Fruit fly (Drosophila melanogaster) ovary, adult (tissue): ENCODE data around the gene CG46462.

Source experiments
- CG17801 ChIP-seq: fragments of 200-800 bp; optimal IDR thresholded peaks from 2 replicates; lab custom pipeline; 2019; ENCODE audit warnings: missing biosample characterization, mild to moderate bottlenecking, missing genetic modification characterization, moderate library complexity; ENCODE audit not compliant: partially characterized antibody

CG46462 gene

dm6 chr3L:19928435-19929011 lies 3.0 kb upstream of the CG46462 start, which contains the start of the genes CG8004 and RhoGDI:
TSS of gene CG8004 (minus strand) at chr3L:19928508.
TSS of gene RhoGDI (plus strand) at chr3L:19928743.
- no peak for TF ChIP-seq CG17801 (GFP tag; lab: Kevin White, UChicago)

dm6 chr3L:19929051-19929718 lies 2.3 kb upstream of the CG46462 start:
- TF ChIP-seq CG17801 (GFP tag; lab: Kevin White, UChicago) = no peak

dm6 chr3L:19929719-19930334 lies 1.7 kb upstream of the CG46462 start:
- TF ChIP-seq CG17801 (GFP tag; lab: Kevin White, UChicago) = no peak

dm6 chr3L:19932917-19933316 lies 1.4 kb downstream of the CG46462 start:
- peak; percentile 54 for TF ChIP-seq CG17801 (GFP tag; lab: Kevin White, UChicago)

- peak; percentile 6 for TF ChIP-seq CG17801 (GFP tag; lab: Kevin White, UChicago)
Measured at dm6 chr3L:19939024-19939423, 7.5 kb downstream of the CG46462 start, which contains the start of gene Ac76E. TSS of gene Ac76E (plus strand) at chr3L:19939287.

- no peak for TF ChIP-seq CG17801 (GFP tag; lab: Kevin White, UChicago)
Measured at dm6 chr3L:19940349-19940748, 8.9 kb downstream of the CG46462 start.

- no peak for TF ChIP-seq CG17801 (GFP tag; lab: Kevin White, UChicago)
Measured at dm6 chr3L:19941162-19941561, 9.7 kb downstream of the CG46462 start.

dm6 chr3L:19945469-19945868 lies 14.0 kb downstream of the CG46462 start:
- TF ChIP-seq CG17801 (GFP tag; lab: Kevin White, UChicago) = no peak

- TF ChIP-seq CG17801 (GFP tag; lab: Kevin White, UChicago) = no peak
Measured at dm6 chr3L:19951035-19951434, 19.5 kb downstream of the CG46462 start, which contains the start of gene CG32219. TSS of gene CG32219 (minus strand) at chr3L:19951135.

- no peak for TF ChIP-seq CG17801 (GFP tag; lab: Kevin White, UChicago)
Measured at dm6 chr3L:19951868-19952267, 20.4 kb downstream of the CG46462 start, which contains the start of gene CG34258. TSS of gene CG34258 (minus strand) at chr3L:19951968.

dm6 chr3L:19952690-19953089 lies 21.2 kb downstream of the CG46462 start, which contains the start of gene CG33710:
TSS of gene CG33710 (minus strand) at chr3L:19952790.
- no peak for TF ChIP-seq CG17801 (GFP tag; lab: Kevin White, UChicago)

dm6 chr3L:19953612-19954011 lies 22.1 kb downstream of the CG46462 start, which contains the start of gene CG42655:
TSS of gene CG42655 (minus strand) at chr3L:19953712.
- no peak for TF ChIP-seq CG17801 (GFP tag; lab: Kevin White, UChicago)

dm6 chr3L:19954426-19954825 lies 22.9 kb downstream of the CG46462 start, which contains the start of gene CG42654:
TSS of gene CG42654 (minus strand) at chr3L:19954526.
- TF ChIP-seq CG17801 (GFP tag; lab: Kevin White, UChicago) = no peak

dm6 chr3L:19955699-19956098 lies 24.2 kb downstream of the CG46462 start, which contains the start of gene CG42263:
TSS of gene CG42263 (minus strand) at chr3L:19955799.
- no peak for TF ChIP-seq CG17801 (GFP tag; lab: Kevin White, UChicago)

- no peak for TF ChIP-seq CG17801 (GFP tag; lab: Kevin White, UChicago)
Measured at dm6 chr3L:19961805-19962204, 30.3 kb downstream of the CG46462 start.
